Fruit fly (Drosophila melanogaster) whole organism, embryonic: ENCODE measurements around the gene Rab39.
A peak's percentile ranks its signal among the peaks of the same experiment; 100 is the strongest.

Source experiments
- Ada2b ChIP-seq: fragments of 200-800 bp; sonication (Bioruptor generic); IDR thresholded peaks from 2 replicates; pipeline ENCODE4 v1.3.6; 2022; ENCODE audit warnings: missing biosample characterization, missing genetic modification characterization
- CG10979 ChIP-seq: fragments of 200-800 bp; sonication (Bioruptor generic); optimal IDR thresholded peaks from 2 replicates; lab custom pipeline; 2018; ENCODE audit warnings: missing biosample characterization, mild to moderate bottlenecking, missing genetic modification characterization, moderate library complexity
- CG11504 ChIP-seq: fragments of 200-800 bp; sonication (Bioruptor generic); optimal IDR thresholded peaks from 3 replicates; lab custom pipeline; 2019; ENCODE audit warnings: missing biosample characterization, mild to moderate bottlenecking, missing genetic modification characterization, moderate library complexity
- CG12942 ChIP-seq: fragments of 200-800 bp; sonication (Bioruptor generic); optimal IDR thresholded peaks from 3 replicates; lab custom pipeline; 2016; ENCODE audit warnings: missing biosample characterization, missing genetic modification characterization
- CG13296 ChIP-seq: fragments of 200-800 bp; sonication (Bioruptor generic); optimal IDR thresholded peaks from 3 replicates; lab custom pipeline; 2018; ENCODE audit warnings: missing biosample characterization, mild to moderate bottlenecking, missing genetic modification characterization
- CG14965 ChIP-seq: fragments of 200-800 bp; sonication (Bioruptor generic); optimal IDR thresholded peaks from 2 replicates; lab custom pipeline; 2016; ENCODE audit warnings: missing biosample characterization, missing genetic modification characterization, borderline replicate concordance
- CG17359 ChIP-seq: fragments of 200-800 bp; sonication (Bioruptor generic); optimal IDR thresholded peaks from 3 replicates; lab custom pipeline; 2018; ENCODE audit warnings: missing biosample characterization, mild to moderate bottlenecking, missing genetic modification characterization, moderate library complexity
- CG18599 ChIP-seq: fragments of 200-800 bp; sonication (Bioruptor generic); optimal IDR thresholded peaks from 3 replicates; lab custom pipeline; 2017; ENCODE audit warnings: missing biosample characterization, missing genetic modification characterization, mild to moderate bottlenecking, moderate library complexity, missing genetic modification reagents
- CG31441 ChIP-seq: fragments of 200-800 bp; sonication (Bioruptor generic); IDR thresholded peaks from 2 replicates; pipeline ENCODE4 v1.3.6; 2022; ENCODE audit warnings: missing biosample characterization, missing genetic modification characterization
- CG34422 ChIP-seq: fragments of 200-800 bp; sonication (Bioruptor generic); IDR thresholded peaks from 3 replicates; pipeline ENCODE4 v1.3.6; 2022; ENCODE audit warnings: missing biosample characterization, missing genetic modification characterization
- CG3726 ChIP-seq: fragments of 200-800 bp; sonication (Bioruptor generic); IDR thresholded peaks from 3 replicates; pipeline ENCODE4, ENCODE4 v1.3.6; 2022; ENCODE audit warnings: missing biosample characterization, missing genetic modification characterization
- CG4404 ChIP-seq: fragments of 200-800 bp; sonication (Bioruptor generic); IDR thresholded peaks from 2 replicates; pipeline ENCODE4 v1.3.6; 2022; ENCODE audit warnings: missing biosample characterization, missing genetic modification characterization
- CG4424 ChIP-seq: fragments of 200-800 bp; sonication (Bioruptor generic); optimal IDR thresholded peaks from 3 replicates; lab custom pipeline; 2016; ENCODE audit warnings: missing biosample characterization, missing genetic modification characterization
- CG6854 ChIP-seq: fragments of 200-800 bp; sonication (Bioruptor generic); optimal IDR thresholded peaks from 3 replicates; lab custom pipeline; 2017; ENCODE audit warnings: missing biosample characterization, mild to moderate bottlenecking, missing genetic modification characterization
- CG7271 ChIP-seq: fragments of 200-800 bp; sonication (Bioruptor generic); optimal IDR thresholded peaks from 2 replicates; lab custom pipeline; 2018; ENCODE audit warnings: missing biosample characterization, mild to moderate bottlenecking, missing genetic modification characterization, moderate library complexity
- CG7556 ChIP-seq: fragments of 200-800 bp; sonication (Bioruptor generic); optimal IDR thresholded peaks from 2 replicates; lab custom pipeline; 2017; ENCODE audit warnings: missing biosample characterization, mild to moderate bottlenecking, missing genetic modification characterization
- CG7987 ChIP-seq: fragments of 200-800 bp; sonication (Bioruptor generic); optimal IDR thresholded peaks from 2 replicates; lab custom pipeline; 2018; ENCODE audit warnings: missing biosample characterization, mild to moderate bottlenecking, missing genetic modification characterization, moderate library complexity
- CG9797 ChIP-seq: fragments of 200-800 bp; sonication (Bioruptor generic); optimal IDR thresholded peaks from 3 replicates; lab custom pipeline; 2018; ENCODE audit warnings: missing biosample characterization, mild to moderate bottlenecking, missing genetic modification characterization
- CG9932 ChIP-seq: fragments of 200-800 bp; sonication (Bioruptor generic); IDR thresholded peaks from 2 replicates; pipeline ENCODE4 v1.3.6; 2022; ENCODE audit warnings: missing biosample characterization, missing genetic modification characterization
- Dref ChIP-seq: fragments of 200-800 bp; sonication (Bioruptor generic); IDR thresholded peaks from 2 replicates; pipeline ENCODE4 v1.3.6; 2022; ENCODE audit warnings: missing biosample characterization, missing genetic modification characterization
- H15 ChIP-seq: fragments of 200-800 bp; sonication (Bioruptor generic); IDR thresholded peaks from 3 replicates; pipeline ENCODE4 v1.3.6; 2022; ENCODE audit warnings: missing biosample characterization, missing genetic modification characterization
- Jarid2 ChIP-seq: fragments of 200-800 bp; sonication (Bioruptor generic); optimal IDR thresholded peaks from 3 replicates; lab custom pipeline; 2017; ENCODE audit warnings: mild to moderate bottlenecking, missing biosample characterization, missing genetic modification reagents, missing genetic modification characterization
- MTF-1 ChIP-seq: fragments of 200-800 bp; sonication (Bioruptor generic); optimal IDR thresholded peaks from 2 replicates; lab custom pipeline; 2018; ENCODE audit warnings: missing biosample characterization, mild to moderate bottlenecking, missing genetic modification characterization, borderline replicate concordance
- Med ChIP-seq: fragments of 200-800 bp; sonication (Bioruptor generic); peaks from one replicate; lab custom pipeline; 2016; ENCODE audit warnings: missing biosample characterization, missing genetic modification characterization, mild to moderate bottlenecking, inconsistent platforms, moderate library complexity
- Mes4 ChIP-seq: fragments of 200-800 bp; sonication (Bioruptor generic); optimal IDR thresholded peaks from 2 replicates; lab custom pipeline; 2016; ENCODE audit warnings: missing biosample characterization, missing genetic modification characterization
- Myb ChIP-seq: fragments of 200-800 bp; sonication (Bioruptor generic); optimal IDR thresholded peaks from 2 replicates; lab custom pipeline; 2016; ENCODE audit warnings: missing biosample characterization, missing genetic modification characterization
- NC2α ChIP-seq: fragments of 200-800 bp; sonication (Bioruptor generic); optimal IDR thresholded peaks from 2 replicates; lab custom pipeline; 2016; ENCODE audit warnings: missing biosample characterization, missing genetic modification characterization
- PHDP ChIP-seq: fragments of 200-800 bp; sonication (Bioruptor generic); optimal IDR thresholded peaks from 3 replicates; lab custom pipeline; 2018; ENCODE audit warnings: missing biosample characterization, mild to moderate bottlenecking, missing genetic modification characterization, moderate library complexity
- TFAM ChIP-seq: fragments of 200-800 bp; sonication (Bioruptor generic); optimal IDR thresholded peaks from 2 replicates; lab custom pipeline; 2017; ENCODE audit warnings: missing biosample characterization, missing genetic modification characterization, inconsistent platforms
- ato ChIP-seq: fragments of 200-800 bp; sonication (Bioruptor generic); IDR thresholded peaks from 2 replicates; pipeline ENCODE4 v1.3.6; 2022; ENCODE audit warnings: missing biosample characterization, missing genetic modification characterization; ENCODE audit not compliant: partially characterized antibody
- bbx ChIP-seq: fragments of 200-800 bp; sonication (Bioruptor generic); IDR thresholded peaks from 2 replicates; pipeline ENCODE4 v1.3.6; 2022; ENCODE audit warnings: missing biosample characterization, missing genetic modification characterization; ENCODE audit not compliant: partially characterized antibody
- cad ChIP-seq: fragments of >200 bp; optimal IDR thresholded peaks from 2 replicates; lab custom pipeline; 2017; ENCODE audit warnings: missing biosample characterization, missing genetic modification characterization
- chif ChIP-seq, 2 experiments: fragments of 200-800 bp; sonication (Bioruptor generic); optimal IDR thresholded peaks; 3 replicates each; lab custom pipeline; 2016; ENCODE audit warnings: missing biosample characterization in 2 of 2, missing genetic modification characterization in 2 of 2
- da ChIP-seq: fragments of 200-800 bp; sonication (Bioruptor generic); optimal IDR thresholded peaks from 2 replicates; lab custom pipeline; 2016; ENCODE audit warnings: missing biosample characterization, missing genetic modification characterization
- dimm ChIP-seq: fragments of 200-800 bp; sonication (Bioruptor generic); IDR thresholded peaks from 2 replicates; pipeline ENCODE4 v1.3.6; 2022; ENCODE audit warnings: missing biosample characterization, missing genetic modification characterization
- dysf ChIP-seq: fragments of 200-800 bp; sonication (Bioruptor generic); IDR thresholded peaks from 3 replicates; pipeline ENCODE4 v1.3.6; 2022; ENCODE audit warnings: missing biosample characterization, missing genetic modification characterization
- exex ChIP-seq: fragments of 200-800 bp; sonication (Bioruptor generic); optimal IDR thresholded peaks from 4 replicates; lab custom pipeline; 2018; ENCODE audit warnings: missing biosample characterization, mild to moderate bottlenecking, missing genetic modification characterization, moderate library complexity
- gce ChIP-seq: fragments of 200-800 bp; sonication (Bioruptor generic); IDR thresholded peaks from 3 replicates; pipeline ENCODE4 v1.3.6; 2022; ENCODE audit warnings: missing biosample characterization, missing genetic modification characterization
- gro ChIP-seq: fragments of 200-800 bp; sonication (Bioruptor generic); optimal IDR thresholded peaks from 2 replicates; lab custom pipeline; 2016; ENCODE audit warnings: missing biosample characterization, missing genetic modification characterization
- gsb ChIP-seq: fragments of 200-800 bp; sonication (Bioruptor generic); IDR thresholded peaks from 2 replicates; pipeline ENCODE4 v1.3.6; 2022; ENCODE audit warnings: missing biosample characterization, missing genetic modification characterization
- ham ChIP-seq: fragments of 200-800 bp; sonication (Bioruptor generic); IDR thresholded peaks from 2 replicates; pipeline ENCODE4 v1.3.6; 2022; ENCODE audit warnings: missing biosample characterization, missing genetic modification characterization
- jigr1 ChIP-seq: fragments of 200-800 bp; sonication (Bioruptor generic); IDR thresholded peaks from 3 replicates; pipeline ENCODE4 v1.3.6; 2022; ENCODE audit warnings: missing biosample characterization, missing genetic modification characterization
- lola ChIP-seq, 3 experiments: fragments of >200 bp in 2 of 3; fragments of 200-800 bp in 1 of 3; sonication (Bioruptor generic) in 1 of 3; optimal IDR thresholded peaks; 2 replicates each; lab custom pipeline; 2017 to 2019; ENCODE audit warnings: missing biosample characterization in 3 of 3, missing genetic modification characterization in 3 of 3, mild to moderate bottlenecking in 1 of 3, moderate library complexity in 1 of 3
- phol ChIP-seq: fragments of 200-800 bp; sonication (Bioruptor generic); optimal IDR thresholded peaks from 3 replicates; lab custom pipeline; 2018; ENCODE audit warnings: missing biosample characterization, mild to moderate bottlenecking, missing genetic modification characterization, moderate library complexity
- pnt ChIP-seq: fragments of 200-800 bp; sonication (Bioruptor generic); optimal IDR thresholded peaks from 3 replicates; lab custom pipeline; 2016; ENCODE audit warnings: missing biosample characterization, missing genetic modification characterization
- pzg ChIP-seq: fragments of 200-800 bp; sonication (Bioruptor generic); optimal IDR thresholded peaks from 3 replicates; lab custom pipeline; 2018; ENCODE audit warnings: missing biosample characterization, mild to moderate bottlenecking, missing genetic modification characterization, moderate library complexity
- ro ChIP-seq: fragments of 200-800 bp; sonication (Bioruptor generic); IDR thresholded peaks from 2 replicates; pipeline ENCODE4 v1.3.6; 2022; ENCODE audit warnings: missing biosample characterization, missing genetic modification characterization
- salm ChIP-seq: fragments of 200-800 bp; sonication (Bioruptor generic); optimal IDR thresholded peaks from 2 replicates; lab custom pipeline; 2018; ENCODE audit warnings: missing biosample characterization, mild to moderate bottlenecking, missing genetic modification characterization
- seq ChIP-seq: fragments of 200-800 bp; sonication (Bioruptor generic); IDR thresholded peaks from 2 replicates; pipeline ENCODE4 v1.3.6; 2022; ENCODE audit warnings: missing biosample characterization, missing genetic modification characterization
- sna ChIP-seq: fragments of 200-800 bp; sonication (Bioruptor generic); IDR thresholded peaks from 2 replicates; pipeline ENCODE4 v1.3.6; 2022; ENCODE audit warnings: missing biosample characterization, missing genetic modification characterization; ENCODE audit not compliant: partially characterized antibody
- wor ChIP-seq: fragments of 200-800 bp; sonication (Bioruptor generic); IDR thresholded peaks from 2 replicates; pipeline ENCODE4 v1.3.6; 2022; ENCODE audit warnings: missing biosample characterization, missing genetic modification characterization
- yki ChIP-seq: fragments of >200 bp; optimal IDR thresholded peaks from 3 replicates; lab custom pipeline; 2018

Rab39 gene

dm6 chrX:7692740-7693064, 42.0 kb upstream of the Rab39 start (continued):
- peak; percentile 63 for TF ChIP-seq CG13296 (GFP tag; lab: Kevin White, UChicago)
- peak in 1 of 3 experiments; percentile 17 for TF ChIP-seq lola (GFP tag; optimal IDR thresholded peaks at IDR 0.05; lab: Kevin White, UChicago)
- TF ChIP-seq Myb, result peak; percentile 59
- peak; percentile 72 for TF ChIP-seq CG17359 (tag; lab: Kevin White, UChicago)
- peak; percentile 44 for TF ChIP-seq CG7556
- TF ChIP-seq pzg (GFP tag; lab: Kevin White, UChicago), result no peak
- TF ChIP-seq ro (GFP tag; lab: Robert Waterston, UW), result no peak
- TF ChIP-seq CG7271 (tag; lab: Kevin White, UChicago), result no peak
- TF ChIP-seq seq (GFP tag; lab: Robert Waterston, UW), result peak; percentile 57; the same call in 1 of the 2 replicates
- peak; percentile 25 for TF ChIP-seq CG12942 (GFP tag; lab: Kevin White, UChicago)
- TF ChIP-seq CG9797 (GFP tag; lab: Kevin White, UChicago), result no peak
- peak; percentile 55 for TF ChIP-seq phol
- no peak for TF ChIP-seq wor
- peak; percentile 82 for TF ChIP-seq gsb (GFP tag; lab: Robert Waterston, UW)
- TF ChIP-seq CG4404 (GFP tag; lab: Robert Waterston, UW), result peak; percentile 48
- TF ChIP-seq CG6854 (GFP tag; lab: Kevin White, UChicago), result no peak
- peak; percentile 48; the same call in 1 of the 3 replicates for TF ChIP-seq CG3726 (GFP tag; lab: Robert Waterston, UW)
- no peak; the same call in 1 of the 2 replicates for TF ChIP-seq CG31441 (GFP tag; lab: Robert Waterston, UW)
- peak; percentile 85 for TF ChIP-seq CG9932 (GFP tag; lab: Robert Waterston, UW)
- TF ChIP-seq H15 (GFP tag; lab: Robert Waterston, UW), result peak; percentile 63; the same call in 2 of the 3 replicates
- TF ChIP-seq pnt (GFP tag; lab: Kevin White, UChicago), result peak; percentile 41
- TF ChIP-seq MTF-1, result no peak
- TF ChIP-seq da (GFP tag; lab: Kevin White, UChicago), result no peak
- peak; percentile 68 for TF ChIP-seq CG10979
- TF ChIP-seq CG18599 (GFP tag; lab: Kevin White, UChicago), result peak; percentile 85
- TF ChIP-seq gro (GFP tag; lab: Kevin White, UChicago), result peak; percentile 75
- no peak for TF ChIP-seq sna (GFP tag; lab: Robert Waterston, UW)
- no peak for TF ChIP-seq yki (lab: Kevin White, UChicago)
- peak; percentile 15 for TF ChIP-seq CG14965 (GFP tag; lab: Kevin White, UChicago)
- no peak for TF ChIP-seq TFAM
- TF ChIP-seq Mes4 (GFP tag; lab: Kevin White, UChicago), result no peak
- no peak for TF ChIP-seq dimm (GFP tag; lab: Robert Waterston, UW)
- peak; percentile 83 for TF ChIP-seq CG34422 (GFP tag; lab: Robert Waterston, UW)
- TF ChIP-seq Dref (GFP tag; lab: Robert Waterston, UW), result no peak
- TF ChIP-seq jigr1 (GFP tag; lab: Robert Waterston, UW), result no peak
- TF ChIP-seq salm (tag; lab: Kevin White, UChicago), result peak; percentile 19
- TF ChIP-seq Med (GFP tag; lab: Kevin White, UChicago), result peak; percentile 95
- TF ChIP-seq NC2α (GFP tag; lab: Kevin White, UChicago), result no peak
- peak; percentile 84 for TF ChIP-seq dysf (GFP tag; lab: Robert Waterston, UW)
- no peak for TF ChIP-seq cad
- TF ChIP-seq CG7987 (GFP tag; lab: Kevin White, UChicago), result no peak
- peak; percentile 46 for TF ChIP-seq CG4424 (GFP tag; lab: Kevin White, UChicago)
- TF ChIP-seq chif (GFP tag; optimal IDR thresholded peaks at IDR 0.05; lab: Kevin White, UChicago), result peak; percentile 5 to 55
- TF ChIP-seq Jarid2, result no peak
- TF ChIP-seq exex, result no peak
- TF ChIP-seq bbx (GFP tag; lab: Robert Waterston, UW), result no peak
- TF ChIP-seq Ada2b (GFP tag; lab: Robert Waterston, UW), result peak; percentile 68
- TF ChIP-seq PHDP (tag; lab: Kevin White, UChicago), result peak; percentile 76
- no peak for TF ChIP-seq ham (GFP tag; lab: Robert Waterston, UW)
- TF ChIP-seq gce (GFP tag; lab: Robert Waterston, UW), result peak; percentile 84
- peak; percentile 72 for TF ChIP-seq CG11504 (tag; lab: Kevin White, UChicago)
- TF ChIP-seq ato (GFP tag; lab: Robert Waterston, UW), result no peak
